Fruit fly (Drosophila melanogaster): ENCODE measurements around the gene Tango1.

Tango1 gene

DNA sequence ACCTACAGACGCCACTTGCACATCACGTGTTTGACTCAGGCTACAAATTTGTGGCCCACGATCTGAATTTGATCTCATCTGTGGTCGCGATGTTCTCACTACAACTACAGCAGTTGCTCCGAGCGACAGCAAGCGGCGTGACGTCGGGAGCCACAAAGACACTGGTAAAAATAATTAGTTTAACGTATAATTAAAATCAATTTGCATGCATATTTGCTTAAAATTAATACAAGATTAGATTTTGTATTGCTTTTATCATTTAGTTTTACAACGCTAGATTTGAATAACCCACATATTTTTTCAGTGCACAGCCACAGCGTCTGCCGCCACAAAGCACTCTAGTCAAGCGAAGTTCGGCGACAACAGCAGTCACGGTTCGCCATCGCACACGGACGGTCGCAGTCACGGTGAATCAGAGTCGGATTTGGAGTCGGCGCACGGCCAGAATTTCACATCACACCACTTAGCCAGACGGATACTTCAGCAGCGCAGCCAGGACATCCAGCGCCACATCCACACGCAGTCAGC is 36.6 kb upstream of the Tango1 start (continued):
- TF ChIP-seq CG6808 (GFP tag; optimal IDR thresholded peaks at IDR 0.05) (peak; percentile 99), CG6854 (GFP tag; optimal IDR thresholded peaks at IDR 0.05) (peak; percentile 100), Gug (GFP tag; IDR thresholded peaks at IDR 0.05) (peak; percentile 100), acj6 (GFP tag; optimal IDR thresholded peaks at IDR 0.05) (peak; percentile 100), Sox14 (GFP tag; optimal IDR thresholded peaks at IDR 0.05) (peak; percentile 100), Met (GFP tag; optimal IDR thresholded peaks at IDR 0.05) (peak; percentile 100), Hr39 (GFP tag; optimal IDR thresholded peaks at IDR 0.05) (peak; percentile 100), CG9139 (GFP tag; optimal IDR thresholded peaks at IDR 0.05) (peak; percentile 100), Eip75B (GFP tag; optimal IDR thresholded peaks at IDR 0.05) (peak; percentile 100), Lpt (GFP tag; optimal IDR thresholded peaks at IDR 0.05) (peak; percentile 100), CG6276 (GFP tag; optimal IDR thresholded peaks at IDR 0.05) (peak; percentile 100), CG31627 (GFP tag; optimal IDR thresholded peaks at IDR 0.05) (peak; percentile 100), cyc (GFP tag; optimal IDR thresholded peaks at IDR 0.05) (peak; percentile 100), Eip93F (GFP tag; optimal IDR thresholded peaks at IDR 0.05) (peak; percentile 100), spab (GFP tag; optimal IDR thresholded peaks at IDR 0.05) (peak; percentile 100), lz (GFP tag; optimal IDR thresholded peaks at IDR 0.05) (peak; percentile 100)

DNA sequence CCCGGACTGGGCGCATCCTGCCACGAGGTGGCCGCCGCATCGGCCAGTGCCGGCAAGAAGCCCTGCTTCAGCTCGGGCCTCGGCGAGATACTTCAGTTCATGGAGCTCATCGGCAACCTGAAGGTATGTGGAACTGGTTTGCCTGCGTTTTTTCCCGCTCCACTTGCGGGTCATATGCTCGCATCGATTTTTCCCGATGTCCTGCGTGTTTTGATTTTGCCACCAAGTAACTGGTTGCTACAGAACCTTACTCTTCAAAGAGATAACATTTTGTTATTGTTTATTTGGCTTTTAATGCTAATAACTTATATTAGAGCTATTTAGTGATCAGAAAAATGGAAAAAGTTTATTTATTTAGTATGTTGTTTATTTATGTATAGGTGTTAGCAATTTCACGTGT is 36.0 kb upstream of the Tango1 start:
- TF ChIP-seq Gug (GFP tag; IDR thresholded peaks at IDR 0.05): no peak
- no peak for TF ChIP-seq lz (GFP tag; optimal IDR thresholded peaks at IDR 0.05)
- no peak for TF ChIP-seq CG6854 (GFP tag; optimal IDR thresholded peaks at IDR 0.05)
- TF ChIP-seq fd85E (GFP tag; optimal IDR thresholded peaks at IDR 0.05): no peak
- no peak for TF ChIP-seq salr (GFP tag; optimal IDR thresholded peaks at IDR 0.05)
- no peak for TF ChIP-seq Ets96B (tag; optimal IDR thresholded peaks at IDR 0.05)
- no peak for TF ChIP-seq achi (GFP tag; optimal IDR thresholded peaks at IDR 0.05)
- no peak for TF ChIP-seq CG32006 (GFP tag; optimal IDR thresholded peaks at IDR 0.05)
- TF ChIP-seq net (GFP tag; optimal IDR thresholded peaks at IDR 0.05): no peak
- no peak for TF ChIP-seq svp (GFP tag)
- TF ChIP-seq CG7368 (GFP tag; optimal IDR thresholded peaks at IDR 0.05): no peak
- no peak for TF ChIP-seq CG3919 (GFP tag; optimal IDR thresholded peaks at IDR 0.05)
- no peak for TF ChIP-seq CG6792 (GFP tag; optimal IDR thresholded peaks at IDR 0.05)

dm6 chr2L:6614229-6614935 is 34.8 kb upstream of the Tango1 start:
- TF ChIP-seq CG16779 (tag; optimal IDR thresholded peaks at IDR 0.05) (no peak), CG8119 (GFP tag; IDR thresholded peaks at IDR 0.05) (no peak), Smox (GFP tag; optimal IDR thresholded peaks at IDR 0.05) (no peak), svp (GFP tag) (peak; percentile 36), Blimp-1 (GFP tag; optimal IDR thresholded peaks at IDR 0.05) (no peak), CG15336 (GFP tag; IDR thresholded peaks at IDR 0.05) (no peak)

- TF ChIP-seq CG7368 (GFP tag; optimal IDR thresholded peaks at IDR 0.05) (no peak), CG8119 (GFP tag; IDR thresholded peaks at IDR 0.05) (no peak), Sox14 (GFP tag; optimal IDR thresholded peaks at IDR 0.05) (no peak), net (GFP tag; optimal IDR thresholded peaks at IDR 0.05) (no peak), CG32006 (GFP tag; optimal IDR thresholded peaks at IDR 0.05) (no peak), Smox (GFP tag; optimal IDR thresholded peaks at IDR 0.05) (no peak), Gug (GFP tag; IDR thresholded peaks at IDR 0.05) (no peak), CG8632 (GFP tag; optimal IDR thresholded peaks at IDR 0.05) (no peak), CG15336 (GFP tag; IDR thresholded peaks at IDR 0.05) (no peak), CG3032 (tag; optimal IDR thresholded peaks at IDR 0.05) (no peak), CG4318 (GFP tag; optimal IDR thresholded peaks at IDR 0.05) (no peak), pdm3 (GFP tag; optimal IDR thresholded peaks at IDR 0.05) (no peak)
Observed at dm6 chr2L:6621600-6621999, 27.6 kb upstream of the Tango1 start, which contains the start of gene DIP-iota. Gene DIP-iota, minus strand, starts transcription at chr2L:6621700.
